Worm (Caenorhabditis elegans): ENCODE results near the gene Y38E10A.3.

DNA sequence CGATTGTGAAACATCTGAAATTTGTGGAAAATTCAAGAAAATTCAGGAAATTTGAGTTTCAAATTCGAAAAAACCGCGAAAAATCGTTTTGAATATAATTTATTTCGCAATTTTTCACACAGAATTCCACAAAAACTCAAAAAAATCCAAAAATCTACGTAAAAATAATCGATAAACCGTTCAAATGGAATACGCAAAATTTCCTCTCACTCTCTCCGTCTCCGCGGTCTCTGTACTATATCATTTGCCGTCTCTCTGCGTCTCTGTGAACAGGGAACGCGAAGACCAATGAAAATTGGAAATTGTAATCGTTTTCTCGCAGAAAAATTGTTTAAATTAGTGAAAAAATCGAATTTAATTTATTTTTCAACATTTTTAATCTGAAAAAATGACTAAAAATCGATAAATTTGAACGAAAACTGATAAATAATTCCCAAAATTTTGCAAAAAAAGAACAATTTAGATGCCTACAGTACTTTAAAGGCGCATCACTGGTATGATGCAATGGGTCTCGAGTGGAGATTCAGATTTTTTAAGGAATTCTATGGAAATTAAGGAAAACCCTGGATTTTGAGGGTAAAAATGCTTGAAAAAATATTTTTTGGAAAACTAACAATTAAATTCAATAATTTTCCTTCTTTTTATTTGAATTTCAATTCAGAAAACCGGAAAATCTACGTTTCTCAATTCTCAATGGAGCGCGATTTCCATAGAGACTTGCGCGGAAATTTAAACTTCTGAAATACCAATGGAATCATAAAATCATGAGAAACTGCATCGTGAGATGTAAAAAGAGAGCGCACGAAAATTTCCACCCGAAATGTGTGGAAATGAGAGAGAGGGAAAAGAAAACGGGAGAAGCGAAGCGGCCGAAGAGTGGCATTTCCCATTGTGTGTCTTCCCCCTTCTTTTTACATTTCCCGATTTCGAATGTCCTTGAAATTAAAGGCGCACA, 29.4 kb upstream of the Y38E10A.3 start, which contains the start of the genes ceh-100 and lips-15:
- no peak for TF ChIP-seq him-1 (tag; optimal IDR thresholded peaks at IDR 0.05)
- TF ChIP-seq W03F9.2 (tag; optimal IDR thresholded peaks at IDR 0.05) = no peak
